Worm (Caenorhabditis elegans) whole organism, L4/young adult: ENCODE data around the gene T19E7.6.

Source experiments
- W03F9.2 ChIP-seq: fragments of 150-350 bp; optimal IDR thresholded peaks from 2 replicates; lab custom pipeline; 2014; ENCODE audit warnings: missing biosample characterization, missing genetic modification characterization
- dao-5 ChIP-seq: sonication (generic microtip); optimal IDR thresholded peaks from 2 replicates; lab custom pipeline; 2016; ENCODE audit warnings: missing genotype, missing genetic modification characterization, moderate library complexity, missing compliant biosample characterization
- him-1 ChIP-seq: sonication (generic microtip); optimal IDR thresholded peaks from 2 replicates; lab custom pipeline; 2016; ENCODE audit warnings: missing genotype, missing genetic modification reagents, missing genetic modification characterization, missing compliant biosample characterization

DNA sequence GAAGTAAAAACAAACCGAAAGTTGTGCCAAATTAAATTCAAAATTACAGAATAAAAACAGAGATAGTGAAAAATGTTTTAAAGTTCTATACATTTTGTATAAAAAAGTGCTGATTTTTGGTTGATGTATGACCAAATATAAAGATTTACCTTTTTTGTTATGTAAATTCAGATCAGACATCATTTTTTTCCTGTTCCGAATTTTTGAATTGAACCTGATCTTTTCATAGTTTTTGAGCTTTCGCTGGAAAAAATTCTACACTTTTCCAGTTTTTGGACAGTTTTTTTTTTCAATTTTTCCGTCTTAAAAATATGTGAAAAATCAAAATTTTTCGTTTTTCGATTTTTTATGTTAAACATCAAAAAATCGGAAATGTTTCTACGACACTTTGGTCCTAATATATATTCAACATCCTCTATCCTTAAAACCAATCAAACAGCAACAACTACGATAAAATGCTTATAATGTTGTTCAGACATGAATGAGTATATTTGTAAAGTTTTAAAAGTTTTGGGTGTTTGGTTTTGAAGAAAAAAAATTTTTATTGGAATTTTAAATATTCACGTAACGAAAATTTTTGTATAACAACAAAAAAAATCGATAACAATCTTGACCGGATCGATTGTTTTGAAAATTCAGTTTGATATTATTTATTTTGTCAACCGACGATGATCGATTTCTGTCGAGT lies 13.4 kb upstream of the T19E7.6 start, which contains the start of the genes C55C3.7 and C55C3.6:
- TF ChIP-seq him-1 (tag; lab: Kevin White, UChicago) (no peak), W03F9.2 (tag; lab: Kevin White, UChicago) (no peak), dao-5 (tag; lab: Kevin White, UChicago) (no peak)
